Worm (Caenorhabditis elegans): ENCODE measurements around the gene Y57G11B.5.

ce11 chrIV:14594249-14594648, 19.6 kb downstream of the Y57G11B.5 start:
- TF ChIP-seq ces-1 (GFP tag; optimal IDR thresholded peaks at IDR 0.05) (no peak), pha-4 (tag; optimal IDR thresholded peaks at IDR 0.05) (no peak), snpc-4 (tag; optimal IDR thresholded peaks at IDR 0.05) (no peak)

All from whole organism, mixed stage, embryonic.